Worm (Caenorhabditis elegans) whole organism, early embryonic: Measurements from ENCODE around the gene srh-55.

Experiments used
- ama-1 ChIP-seq: fragments of 150-350 bp; optimal IDR thresholded peaks from 2 replicates; lab custom pipeline; 2014
- flt-1 ChIP-seq: fragments of 200-800 bp; sonication (Bioruptor generic); IDR thresholded peaks from 2 replicates; pipeline ENCODE4 v1.3.6; 2022; ENCODE audit warnings: missing genetic modification characterization, missing compliant biosample characterization
- tbx-37 ChIP-seq: fragments of 200-800 bp; sonication (Bioruptor generic); conservative IDR thresholded peaks from 2 replicates; pipeline ENCODE4 v1.3.6; 2022; ENCODE audit warnings: missing genetic modification reagents, missing genetic modification characterization, missing compliant biosample characterization

ce11 chrV:15127413-15127812, 26.0 kb upstream of the srh-55 start, which contains the start of gene srj-27:
- TF ChIP-seq flt-1 (no peak), ama-1 (lab: Kevin White, UChicago) (no peak), tbx-37 (GFP tag; lab: Robert Waterston, UW) (no peak)
